Worm (Caenorhabditis elegans) whole organism, early embryonic: ENCODE measurements around the gene F26A1.7.

Experiments
- B0310.2 ChIP-seq: sonication (generic microtip); optimal IDR thresholded peaks from 2 replicates; lab custom pipeline; 2016; ENCODE audit warnings: mild to moderate bottlenecking, missing genetic modification characterization, missing compliant biosample characterization
- F13C5.2 ChIP-seq: sonication (generic microtip); optimal IDR thresholded peaks from 2 replicates; lab custom pipeline; 2017; ENCODE audit warnings: mild to moderate bottlenecking, missing genetic modification characterization, inconsistent platforms, missing compliant biosample characterization
- aly-1 ChIP-seq: sonication (generic microtip); optimal IDR thresholded peaks from 2 replicates; lab custom pipeline; 2016; ENCODE audit warnings: missing genetic modification characterization, missing compliant biosample characterization
- ama-1 ChIP-seq: fragments of 150-350 bp; optimal IDR thresholded peaks from 2 replicates; lab custom pipeline; 2014
- ceh-13 ChIP-seq: fragments of 200-800 bp; sonication (Bioruptor generic); optimal IDR thresholded peaks from 2 replicates; lab custom pipeline; 2018; ENCODE audit warnings: mild to moderate bottlenecking, missing genetic modification characterization, missing compliant biosample characterization
- ceh-36 ChIP-seq: sonication (generic microtip); optimal IDR thresholded peaks from 2 replicates; lab custom pipeline; 2016; ENCODE audit warnings: missing genetic modification characterization, inconsistent platforms, missing compliant biosample characterization
- ets-7 ChIP-seq: sonication (generic microtip); optimal IDR thresholded peaks from 2 replicates; lab custom pipeline; 2016; ENCODE audit warnings: missing genotype, missing genetic modification characterization, missing compliant biosample characterization
- flt-1 ChIP-seq: fragments of 200-800 bp; sonication (Bioruptor generic); IDR thresholded peaks from 2 replicates; pipeline ENCODE4 v1.3.6; 2022; ENCODE audit warnings: missing genetic modification characterization, missing compliant biosample characterization
- hmbx-1 ChIP-seq: sonication (generic microtip); optimal IDR thresholded peaks from 2 replicates; lab custom pipeline; 2016; ENCODE audit warnings: mild to moderate bottlenecking, missing genetic modification characterization, missing compliant biosample characterization
- hmg-4 ChIP-seq: fragments of 200-800 bp; sonication (Bioruptor generic); optimal IDR thresholded peaks from 2 replicates; lab custom pipeline; 2018; ENCODE audit warnings: mild to moderate bottlenecking, missing genetic modification characterization, missing compliant biosample characterization
- hnd-1 ChIP-seq: sonication (generic microtip); optimal IDR thresholded peaks from 2 replicates; lab custom pipeline; 2016; ENCODE audit warnings: missing genetic modification characterization, missing compliant biosample characterization
- pes-1 ChIP-seq: fragments of 200-800 bp; sonication (Bioruptor generic); IDR thresholded peaks from 2 replicates; pipeline ENCODE4 v1.3.6; 2022; ENCODE audit warnings: missing genetic modification reagents, missing genetic modification characterization, missing compliant biosample characterization
- scrt-1 ChIP-seq: fragments of 200-800 bp; sonication (Bioruptor generic); IDR thresholded peaks from 2 replicates; pipeline ENCODE4 v1.3.6; 2022; ENCODE audit warnings: missing genetic modification characterization, missing compliant biosample characterization
- sea-1 ChIP-seq: fragments of 200-800 bp; sonication (Bioruptor generic); conservative IDR thresholded peaks from 2 replicates; pipeline ENCODE4 v1.3.6; 2022; ENCODE audit warnings: missing genetic modification characterization, missing compliant biosample characterization
- tbx-11 ChIP-seq: fragments of 200-800 bp; sonication (Bioruptor generic); IDR thresholded peaks from 2 replicates; pipeline ENCODE4 v1.3.6; 2022; ENCODE audit warnings: missing genetic modification characterization, missing compliant biosample characterization
- tbx-37 ChIP-seq: fragments of 200-800 bp; sonication (Bioruptor generic); conservative IDR thresholded peaks from 2 replicates; pipeline ENCODE4 v1.3.6; 2022; ENCODE audit warnings: missing genetic modification reagents, missing genetic modification characterization, missing compliant biosample characterization
- tra-4 ChIP-seq: sonication (generic microtip); optimal IDR thresholded peaks from 2 replicates; lab custom pipeline; 2017; ENCODE audit warnings: missing genetic modification characterization, missing compliant biosample characterization

The F26A1.7 gene

ce11 chrIII:4819843-4820242, at the start of gene F26A1.7:
TSS of gene F26A1.7 (minus strand) at chrIII:4819943.
- TF ChIP-seq ama-1 (lab: Kevin White, UChicago) (no peak), tbx-11 (GFP tag; lab: Robert Waterston, UW) (no peak), sea-1 (GFP tag; lab: Robert Waterston, UW) (no peak), scrt-1 (GFP tag; lab: Robert Waterston, UW) (no peak), hnd-1 (no peak)

ce11 chrIII:4868643-4869042, 48.9 kb upstream of the F26A1.7 start, which contains the start of the genes msd-4 and C35D10.3:
TSS of gene msd-4 (minus strand) at chrIII:4868743.
TSS of gene C35D10.3 (plus strand) at chrIII:4868921.
- TF ChIP-seq ceh-13 (GFP tag; lab: Kevin White, UChicago) (no peak), scrt-1 (GFP tag; lab: Robert Waterston, UW) (no peak), hnd-1 (no peak)

- TF ChIP-seq sea-1 (GFP tag; lab: Robert Waterston, UW): no peak
- no peak for TF ChIP-seq tbx-37 (GFP tag; lab: Robert Waterston, UW)
- TF ChIP-seq pes-1 (GFP tag; lab: Robert Waterston, UW): no peak
- no peak for TF ChIP-seq B0310.2 (tag; lab: Kevin White, UChicago)
- TF ChIP-seq ceh-13 (GFP tag; lab: Kevin White, UChicago): no peak
- no peak for TF ChIP-seq hmg-4 (GFP tag; lab: Kevin White, UChicago)
- no peak for TF ChIP-seq ceh-36 (tag; lab: Kevin White, UChicago)
- TF ChIP-seq tra-4 (tag; lab: Kevin White, UChicago): no peak
- no peak for TF ChIP-seq scrt-1 (GFP tag; lab: Robert Waterston, UW)
- no peak for TF ChIP-seq F13C5.2 (tag; lab: Kevin White, UChicago)
- no peak for TF ChIP-seq flt-1
Measured at ce11 chrIII:4866762-4867161, 47.0 kb upstream of the F26A1.7 start, which contains the start of gene C35D10.17. TSS of gene C35D10.17 (plus strand) at chrIII:4867062.

ce11 chrIII:4863127-4863526, 43.4 kb upstream of the F26A1.7 start, which contains the start of gene coq-8:
TSS of gene coq-8 (plus strand) at chrIII:4863427.
- TF ChIP-seq ets-7: no peak
- TF ChIP-seq pes-1 (GFP tag; lab: Robert Waterston, UW): no peak
- no peak for TF ChIP-seq hmg-4 (GFP tag; lab: Kevin White, UChicago)
- no peak for TF ChIP-seq ama-1 (lab: Kevin White, UChicago)
- no peak for TF ChIP-seq scrt-1 (GFP tag; lab: Robert Waterston, UW)
- TF ChIP-seq ceh-13 (GFP tag; lab: Kevin White, UChicago): no peak

ce11 chrIII:4861744-4862401, 42.1 kb upstream of the F26A1.7 start, which contains the start of the genes C35D10.10 and C35D10.5:
TSS of gene C35D10.10 (minus strand) at chrIII:4861794.
TSS of gene C35D10.5 (plus strand) at chrIII:4862351.
- no peak for TF ChIP-seq flt-1
- no peak for TF ChIP-seq pes-1 (GFP tag; lab: Robert Waterston, UW)
- no peak for TF ChIP-seq tbx-11 (GFP tag; lab: Robert Waterston, UW)
- no peak for TF ChIP-seq F13C5.2 (tag; lab: Kevin White, UChicago)
- TF ChIP-seq hnd-1: no peak
- TF ChIP-seq tbx-37 (GFP tag; lab: Robert Waterston, UW): no peak
- TF ChIP-seq hmbx-1 (tag; lab: Kevin White, UChicago): no peak
- no peak for TF ChIP-seq tra-4 (tag; lab: Kevin White, UChicago)
- no peak for TF ChIP-seq sea-1 (GFP tag; lab: Robert Waterston, UW)
- TF ChIP-seq scrt-1 (GFP tag; lab: Robert Waterston, UW): no peak
- TF ChIP-seq aly-1 (tag; lab: Kevin White, UChicago): no peak
- no peak for TF ChIP-seq ets-7
- no peak for TF ChIP-seq ama-1 (lab: Kevin White, UChicago)
- no peak for TF ChIP-seq ceh-13 (GFP tag; lab: Kevin White, UChicago)
- no peak for TF ChIP-seq B0310.2 (tag; lab: Kevin White, UChicago)

ce11 chrIII:4859039-4859438, 39.3 kb upstream of the F26A1.7 start, which contains the start of gene C35D10.6:
TSS of gene C35D10.6 (plus strand) at chrIII:4859339.
- TF ChIP-seq hnd-1: no peak
- no peak for TF ChIP-seq flt-1
- TF ChIP-seq tbx-37 (GFP tag; lab: Robert Waterston, UW): no peak
- no peak for TF ChIP-seq sea-1 (GFP tag; lab: Robert Waterston, UW)
- no peak for TF ChIP-seq pes-1 (GFP tag; lab: Robert Waterston, UW)
- TF ChIP-seq ama-1 (lab: Kevin White, UChicago): no peak
- no peak for TF ChIP-seq aly-1 (tag; lab: Kevin White, UChicago)
- no peak for TF ChIP-seq tbx-11 (GFP tag; lab: Robert Waterston, UW)
- TF ChIP-seq F13C5.2 (tag; lab: Kevin White, UChicago): no peak
- no peak for TF ChIP-seq ets-7
- TF ChIP-seq ceh-13 (GFP tag; lab: Kevin White, UChicago): no peak
- TF ChIP-seq B0310.2 (tag; lab: Kevin White, UChicago): no peak
- TF ChIP-seq tra-4 (tag; lab: Kevin White, UChicago): no peak

- TF ChIP-seq ceh-36 (tag; lab: Kevin White, UChicago): no peak
Measured at ce11 chrIII:4856992-4857391, 37.2 kb upstream of the F26A1.7 start.

- no peak for TF ChIP-seq sea-1 (GFP tag; lab: Robert Waterston, UW)
- no peak for TF ChIP-seq scrt-1 (GFP tag; lab: Robert Waterston, UW)
- no peak for TF ChIP-seq ceh-36 (tag; lab: Kevin White, UChicago)
- no peak for TF ChIP-seq pes-1 (GFP tag; lab: Robert Waterston, UW)
- TF ChIP-seq hmbx-1 (tag; lab: Kevin White, UChicago): no peak
- no peak for TF ChIP-seq F13C5.2 (tag; lab: Kevin White, UChicago)
- TF ChIP-seq tbx-11 (GFP tag; lab: Robert Waterston, UW): no peak
- TF ChIP-seq flt-1: no peak
- no peak for TF ChIP-seq ceh-13 (GFP tag; lab: Kevin White, UChicago)
- TF ChIP-seq ets-7: no peak
- no peak for TF ChIP-seq aly-1 (tag; lab: Kevin White, UChicago)
- TF ChIP-seq tbx-37 (GFP tag; lab: Robert Waterston, UW): no peak
- no peak for TF ChIP-seq tra-4 (tag; lab: Kevin White, UChicago)
- TF ChIP-seq hmg-4 (GFP tag; lab: Kevin White, UChicago): no peak
Measured at ce11 chrIII:4856109-4856508, 36.4 kb upstream of the F26A1.7 start, which contains the start of gene C35D10.7. TSS of gene C35D10.7 (plus strand) at chrIII:4856193.
